Worm (Caenorhabditis elegans) whole organism, dauer: Measurements from ENCODE around the gene F39C12.1.

ENCODE experiments used
- unc-62 ChIP-seq: sonication (generic microtip); optimal IDR thresholded peaks from 2 replicates; lab custom pipeline; 2017; ENCODE audit warnings: missing biosample characterization, missing genetic modification reagents, missing genetic modification characterization

Gene F39C12.1

ce11 chrX:4861413-4861812 is 8.4 kb upstream of the F39C12.1 start:
- TF ChIP-seq unc-62 = no peak

ce11 chrX:4859582-4860095 is 6.6 kb upstream of the F39C12.1 start, which contains the start of gene add-1:
Gene add-1, minus strand, starts transcription at chrX:4860045.
- TF ChIP-seq unc-62 = no peak

ce11 chrX:4844765-4845164 is 8.2 kb downstream of the F39C12.1 start:
- TF ChIP-seq unc-62 = no peak

- TF ChIP-seq unc-62 = no peak
These were observed 10.7 kb downstream of the F39C12.1 start for ce11 chrX:4842305-4842704.

DNA sequence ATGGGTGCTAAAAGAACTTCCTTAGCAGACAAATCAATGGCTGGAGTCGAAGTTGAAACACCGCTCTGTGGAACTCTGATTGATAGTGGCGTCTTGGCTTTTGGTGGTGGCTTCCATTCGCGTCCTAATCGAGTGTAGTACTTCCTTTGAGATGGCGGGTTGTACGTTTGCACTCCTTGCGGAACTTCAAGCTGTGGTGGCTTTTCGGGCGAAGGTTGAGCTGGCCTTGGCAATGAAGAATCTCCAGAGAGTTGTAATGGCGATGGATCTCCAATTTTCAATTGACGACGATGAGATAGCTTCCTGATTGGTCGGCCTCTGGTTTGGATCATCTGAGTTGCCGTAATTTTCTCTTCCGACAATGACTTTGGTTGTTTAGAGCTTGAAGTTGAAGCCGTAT is 12.3 kb downstream of the F39C12.1 start:
- no peak for TF ChIP-seq unc-62

DNA sequence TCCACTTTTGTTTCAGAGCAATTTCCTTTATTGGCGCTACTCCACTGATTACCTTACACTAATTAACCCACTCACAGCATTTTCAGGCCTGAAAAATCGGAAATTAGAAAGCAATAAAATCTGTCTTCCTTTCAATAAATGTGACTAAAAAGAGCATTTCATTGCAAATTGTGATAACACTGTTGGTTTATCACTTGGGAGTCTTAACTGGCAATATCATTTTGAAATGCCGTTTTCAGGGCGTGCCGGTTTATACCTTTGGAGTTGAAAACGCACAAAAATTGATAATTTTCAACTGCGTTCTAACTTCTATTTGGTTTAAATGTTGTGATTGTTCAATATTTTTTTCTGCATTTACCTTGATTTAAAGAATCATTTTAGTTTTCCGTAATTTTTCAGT is 30.7 kb downstream of the F39C12.1 start, which contains the start of gene R08E3.1:
TSS of gene R08E3.1 (plus strand) at position 386 of the 400 bp plus-strand sequence.
- no peak for TF ChIP-seq unc-62

ce11 chrX:4821602-4822001 is 31.4 kb downstream of the F39C12.1 start:
- TF ChIP-seq unc-62 = no peak

DNA sequence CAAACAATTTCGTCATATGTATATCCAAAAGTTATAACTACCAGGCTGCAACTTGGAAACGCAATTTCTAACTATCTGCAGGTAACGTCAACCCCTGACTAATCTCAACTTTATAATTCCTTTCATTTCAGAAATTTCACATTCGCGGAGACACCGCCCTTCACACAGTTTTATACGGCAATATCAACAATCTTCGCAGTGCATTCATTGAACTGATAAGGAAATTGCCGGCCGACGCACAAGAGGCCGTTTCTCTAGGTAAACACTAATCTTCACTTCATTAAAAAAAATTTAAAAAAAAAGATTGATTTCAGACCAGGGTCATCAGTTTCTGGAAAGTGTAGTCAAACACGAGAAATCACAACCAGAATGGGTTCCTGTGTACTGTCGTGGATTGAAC is 34.1 kb downstream of the F39C12.1 start:
- TF ChIP-seq unc-62 = no peak

DNA sequence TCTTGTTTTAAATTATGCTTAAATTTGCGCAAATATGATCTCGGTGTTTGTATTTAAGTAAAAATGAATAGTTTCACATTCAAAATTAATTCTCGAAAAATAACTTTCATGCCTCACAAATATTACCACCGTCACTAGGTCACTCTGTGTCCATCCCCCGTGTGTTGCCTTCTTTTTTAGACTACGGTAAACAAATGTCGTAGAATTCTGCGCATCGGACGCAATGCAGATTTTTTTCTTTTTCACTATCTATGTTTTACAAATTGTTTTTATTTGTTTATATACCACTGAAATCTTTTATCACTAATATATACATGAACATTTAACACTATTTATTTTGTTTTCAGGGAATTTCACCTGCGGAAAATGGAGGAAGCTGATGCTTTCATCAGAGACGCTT is 34.7 kb downstream of the F39C12.1 start, which contains the start of gene R08E3.3:
TSS of gene R08E3.3 (plus strand) at position 342 of the 400 bp plus-strand sequence.
- no peak for TF ChIP-seq unc-62

- no peak for TF ChIP-seq unc-62
These were observed 39.8 kb downstream of the F39C12.1 start for ce11 chrX:4813115-4813732.

DNA sequence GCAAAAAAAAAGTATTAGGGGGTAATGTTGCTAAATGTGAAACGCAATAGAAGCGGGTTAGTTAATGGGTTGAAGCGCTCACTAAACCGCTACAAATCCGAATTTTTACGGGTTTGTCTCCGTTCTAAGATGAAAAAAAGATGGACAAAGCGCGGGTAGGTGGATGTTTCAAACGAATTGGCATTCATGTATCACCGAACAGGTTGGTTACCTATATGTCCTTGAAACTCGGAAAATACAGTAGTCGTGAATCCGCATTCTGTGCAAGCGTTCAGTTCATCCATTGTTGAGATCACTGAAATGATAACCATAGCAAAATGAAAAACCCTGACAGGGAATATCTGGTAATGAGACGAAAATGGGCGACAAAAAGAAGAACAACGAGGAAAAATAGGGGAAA is 41.8 kb downstream of the F39C12.1 start, which contains the start of gene ztf-16:
TSS of gene ztf-16 (minus strand) at position 299 of the 400 bp plus-strand sequence.
- no peak for TF ChIP-seq unc-62

DNA sequence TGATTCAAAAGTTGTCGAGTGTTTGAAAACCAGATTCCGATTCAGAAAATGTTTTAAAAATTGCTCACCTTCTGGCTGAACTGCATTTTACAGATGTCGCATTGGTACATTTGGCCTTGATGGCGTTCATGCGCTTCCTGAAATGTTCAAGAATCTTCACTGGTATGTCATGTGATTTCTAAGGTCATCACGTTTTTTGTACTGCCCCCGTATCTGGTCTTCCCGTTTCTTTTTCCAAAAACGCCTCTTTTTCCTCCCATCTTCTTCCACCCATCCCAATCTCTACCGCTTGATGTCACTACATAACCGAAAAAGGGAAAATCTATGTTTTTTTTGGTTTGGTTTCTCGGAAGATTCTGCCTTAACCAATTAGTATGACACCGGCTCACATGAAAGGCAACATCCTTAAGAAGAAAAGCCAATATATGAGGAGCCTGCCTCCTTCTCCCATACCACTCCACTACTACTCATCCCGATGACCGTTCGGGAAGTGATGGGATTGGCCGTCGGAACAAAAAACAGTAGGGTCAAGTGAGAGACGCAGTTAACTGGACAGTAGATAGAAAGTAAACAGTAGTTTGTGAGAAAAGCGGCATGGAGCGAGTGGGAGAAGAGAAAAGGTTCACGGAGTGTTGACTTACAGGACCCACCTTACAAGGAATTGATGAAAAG is 43.1 kb downstream of the F39C12.1 start:
- no peak for TF ChIP-seq unc-62

ce11 chrX:4809189-4809588 is 43.8 kb downstream of the F39C12.1 start:
- TF ChIP-seq unc-62 = no peak

ce11 chrX:4808737-4809136 is 44.3 kb downstream of the F39C12.1 start:
- TF ChIP-seq unc-62 = no peak

- TF ChIP-seq unc-62 = no peak
These were observed 49.1 kb downstream of the F39C12.1 start for ce11 chrX:4803942-4804341.

ce11 chrX:4802255-4802654 is 50.7 kb downstream of the F39C12.1 start:
- no peak for TF ChIP-seq unc-62

- TF ChIP-seq unc-62 = no peak
These were observed 52.1 kb downstream of the F39C12.1 start for ce11 chrX:4800892-4801291.

DNA sequence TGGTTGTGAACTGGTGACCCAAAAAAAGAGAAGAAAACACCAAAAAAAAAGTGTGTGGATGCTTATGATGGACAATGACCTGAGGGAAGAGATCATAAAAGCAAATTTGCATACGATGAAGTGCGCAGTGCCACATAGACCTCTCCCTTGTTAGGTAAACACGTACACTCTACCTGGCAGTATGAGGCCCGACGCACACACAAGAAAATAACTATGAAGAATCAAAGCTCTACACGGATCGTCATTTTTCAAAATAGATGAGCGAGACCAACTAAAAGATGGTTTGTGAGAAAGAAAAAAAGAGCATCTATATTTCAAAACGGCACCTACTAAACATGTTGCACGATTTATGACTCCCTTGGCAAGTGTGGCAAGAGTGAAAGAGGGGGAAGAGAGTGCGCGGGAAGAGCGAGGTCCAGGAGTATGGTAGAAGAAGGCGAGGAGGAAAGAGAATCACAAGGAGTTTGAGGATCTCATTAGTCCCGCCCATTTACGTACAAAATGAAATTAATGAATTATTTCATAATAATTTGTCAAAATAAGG is 52.8 kb downstream of the F39C12.1 start, which contains the start of gene mig-13:
TSS of gene mig-13 (minus strand) at position 51 of the 544 bp plus-strand sequence.
- TF ChIP-seq unc-62 = no peak
